Fruit fly (Drosophila melanogaster): ENCODE results near the gene Uch.
A peak's percentile ranks its signal among the peaks of the same experiment; 100 is the strongest.

Gene Uch

dm6 chr2L:2221649-2222150 is 7.7 kb upstream of the Uch start (continued):
- TF ChIP-seq pnt (GFP tag; optimal IDR thresholded peaks at IDR 0.05) = peak; percentile 88
- no peak for TF ChIP-seq hkb (optimal IDR thresholded peaks at IDR 0.05)
- peak; percentile 98 for TF ChIP-seq hkb (GFP tag; IDR thresholded peaks at IDR 0.05)
- peak; percentile 71 for TF ChIP-seq CG3995 (GFP tag; optimal IDR thresholded peaks at IDR 0.05)
- peak; percentile 96 for TF ChIP-seq org-1 (GFP tag; optimal IDR thresholded peaks at IDR 0.05)
- peak; percentile 98 for TF ChIP-seq ttk (GFP tag; IDR thresholded peaks at IDR 0.05)
- TF ChIP-seq corto (GFP tag; optimal IDR thresholded peaks at IDR 0.05) = peak; percentile 95
- peak; percentile 90 for TF ChIP-seq jigr1 (GFP tag; IDR thresholded peaks at IDR 0.05)
- no peak for TF ChIP-seq pita (GFP tag; optimal IDR thresholded peaks at IDR 0.05)
- no peak for TF ChIP-seq hb (GFP tag; IDR thresholded peaks at IDR 0.05; ENCODE audit: partially characterized antibody)
- TF ChIP-seq CG14667 (GFP tag; IDR thresholded peaks at IDR 0.05) = peak; percentile 96
- TF ChIP-seq Adf1 (GFP tag; IDR thresholded peaks at IDR 0.05) = peak; percentile 87
- peak; percentile 94 for TF ChIP-seq CG9609 (GFP tag; optimal IDR thresholded peaks at IDR 0.05)
- peak; percentile 17 for TF ChIP-seq BEAF-32 (GFP tag; optimal IDR thresholded peaks at IDR 0.05)
- TF ChIP-seq so (GFP tag; IDR thresholded peaks at IDR 0.05) = peak; percentile 98
- TF ChIP-seq CG15011 (GFP tag; optimal IDR thresholded peaks at IDR 0.05) = peak; percentile 91
- peak; percentile 94 for TF ChIP-seq ems (GFP tag; optimal IDR thresholded peaks at IDR 0.05)
- peak; percentile 84 for TF ChIP-seq CG4707 (GFP tag; optimal IDR thresholded peaks at IDR 0.05)
- peak; percentile 97 for TF ChIP-seq CG13296 (GFP tag; optimal IDR thresholded peaks at IDR 0.05)
- TF ChIP-seq sens-2 (GFP tag; IDR thresholded peaks at IDR 0.05) = peak; percentile 96
- peak; percentile 85 for TF ChIP-seq sd (tag; optimal IDR thresholded peaks at IDR 0.05)
- peak; percentile 95 for TF ChIP-seq nmo (GFP tag; optimal IDR thresholded peaks at IDR 0.05)
- TF ChIP-seq al (GFP tag; IDR thresholded peaks at IDR 0.05) = peak; percentile 97
- TF ChIP-seq CG17912 (GFP tag; optimal IDR thresholded peaks at IDR 0.05) = peak; percentile 91
- peak; percentile 98 for TF ChIP-seq CG14441 (GFP tag; IDR thresholded peaks at IDR 0.05)
- TF ChIP-seq CG9797 (GFP tag; optimal IDR thresholded peaks at IDR 0.05) = peak; percentile 8
- peak; percentile 98 for TF ChIP-seq HLH3B (GFP tag; IDR thresholded peaks at IDR 0.05)
- TF ChIP-seq vfl (GFP tag; optimal IDR thresholded peaks at IDR 0.05) = peak; percentile 96
- peak; percentile 98 for TF ChIP-seq Ada2b (GFP tag; IDR thresholded peaks at IDR 0.05)
- no peak for TF ChIP-seq knrl (GFP tag; IDR thresholded peaks at IDR 0.05; ENCODE audit: partially characterized antibody)
- TF ChIP-seq CG18599 (GFP tag; optimal IDR thresholded peaks at IDR 0.05) = peak; percentile 97
- no peak for TF ChIP-seq cad (GFP tag; optimal IDR thresholded peaks at IDR 0.05)
- TF ChIP-seq CG6175 (GFP tag; IDR thresholded peaks at IDR 0.05) = peak; percentile 96
- TF ChIP-seq CG7271 (tag; optimal IDR thresholded peaks at IDR 0.05) = peak; percentile 69
- TF ChIP-seq zen2 (GFP tag; IDR thresholded peaks at IDR 0.05; ENCODE audit: partially characterized antibody) = no peak
- TF ChIP-seq PHDP (tag; optimal IDR thresholded peaks at IDR 0.05) = peak; percentile 98
- no peak for TF ChIP-seq D (optimal IDR thresholded peaks at IDR 0.05)
- TF ChIP-seq D (GFP tag; optimal IDR thresholded peaks at IDR 0.05) = peak; percentile 89
- peak; percentile 99 for TF ChIP-seq CG32532 (GFP tag; IDR thresholded peaks at IDR 0.05)
- peak; percentile 94 for TF ChIP-seq shn (GFP tag; optimal IDR thresholded peaks at IDR 0.05)
- peak; percentile 83 for TF ChIP-seq Nf-YC (tag; optimal IDR thresholded peaks at IDR 0.05)
- TF ChIP-seq HLH54F (GFP tag; optimal IDR thresholded peaks at IDR 0.05) = peak; percentile 95
- TF ChIP-seq ci (GFP tag; IDR thresholded peaks at IDR 0.05) = peak; percentile 99
- peak; percentile 48 for TF ChIP-seq Dref (GFP tag; IDR thresholded peaks at IDR 0.05)
- TF ChIP-seq CG1602 (GFP tag; optimal IDR thresholded peaks at IDR 0.05) = peak; percentile 96
- TF ChIP-seq pho (GFP tag; optimal IDR thresholded peaks at IDR 0.05) = peak; percentile 97
- peak; percentile 88 for TF ChIP-seq trem (tag; optimal IDR thresholded peaks at IDR 0.05)
- TF ChIP-seq ewg (GFP tag; optimal IDR thresholded peaks at IDR 0.05) = peak; percentile 91
- TF ChIP-seq Myb (GFP tag; optimal IDR thresholded peaks at IDR 0.05) = peak; percentile 83
- peak; percentile 92 for TF ChIP-seq twi (tag; optimal IDR thresholded peaks at IDR 0.05)
- TF ChIP-seq CG14050 (GFP tag; IDR thresholded peaks at IDR 0.05) = peak; percentile 97
- peak; percentile 86 for TF ChIP-seq CG4282 (GFP tag; optimal IDR thresholded peaks at IDR 0.05)
